Worm (Caenorhabditis elegans): Measurements from ENCODE around the gene mccc-1.

- no peak for TF ChIP-seq ama-1 (optimal IDR thresholded peaks at IDR 0.05)
- no peak for TF ChIP-seq unc-3 (GFP tag; conservative IDR thresholded peaks at IDR 0.05)
- TF ChIP-seq unc-3 (tag; optimal IDR thresholded peaks at IDR 0.05): no peak
- TF ChIP-seq syd-9 (tag; optimal IDR thresholded peaks at IDR 0.05): no peak
- TF ChIP-seq K09A11.1 (tag; optimal IDR thresholded peaks at IDR 0.05; ENCODE audit: insufficient read depth): no peak
- no peak for TF ChIP-seq ahr-1 (tag; optimal IDR thresholded peaks at IDR 0.05)
- no peak for TF ChIP-seq pha-4 (tag; optimal IDR thresholded peaks at IDR 0.05)
- TF ChIP-seq pqm-1 (tag; optimal IDR thresholded peaks at IDR 0.05): no peak
Measured at ce11 chrIV:9895088-9895487, 10.7 kb downstream of the mccc-1 start, which contains the start of gene ssp-32.

All from whole organism, late embryonic.